Fruit fly (Drosophila melanogaster): Measurements from ENCODE around the gene CG9016.

- TF ChIP-seq h (optimal IDR thresholded peaks at IDR 0.05) (no peak), psq (optimal IDR thresholded peaks at IDR 0.05) (no peak), Myc (optimal IDR thresholded peaks at IDR 0.05) (no peak), ttk (optimal IDR thresholded peaks at IDR 0.05) (no peak)
These were observed 22.4 kb upstream of the CG9016 start for dm6 chr2L:5945651-5946547.
